Worm (Caenorhabditis elegans) whole organism, young adult: ENCODE data around the gene W10C6.2.
A peak's percentile ranks its signal among the peaks of the same experiment; 100 is the strongest.

Experiments
- B0019.2 ChIP-seq: fragments of 200-800 bp; sonication (Bioruptor generic); conservative IDR thresholded peaks from 2 replicates; pipeline ENCODE4 v1.3.6; 2022; ENCODE audit warnings: missing genetic modification reagents, missing genetic modification characterization, missing compliant biosample characterization
- B0336.3 ChIP-seq: fragments of 200-800 bp; sonication (Bioruptor generic); IDR thresholded peaks from 2 replicates; pipeline ENCODE4 v1.3.6; 2022; ENCODE audit warnings: missing genetic modification characterization, missing compliant biosample characterization
- D2030.7 ChIP-seq: fragments of 200-800 bp; sonication (Bioruptor generic); IDR thresholded peaks from 2 replicates; pipeline ENCODE4 v1.3.6; 2022; ENCODE audit warnings: missing genetic modification reagents, missing genetic modification characterization, missing compliant biosample characterization
- F10E7.11 ChIP-seq: sonication (generic microtip); optimal IDR thresholded peaks from 2 replicates; lab custom pipeline; 2017; ENCODE audit warnings: mild to moderate bottlenecking, missing genetic modification characterization, moderate library complexity, missing compliant biosample characterization
- F49E8.2 ChIP-seq: sonication (generic microtip); optimal IDR thresholded peaks from 3 replicates; lab custom pipeline; 2017; ENCODE audit warnings: missing genetic modification characterization, mild to moderate bottlenecking, missing compliant biosample characterization, antibody characterized with exemption, moderate library complexity; ENCODE audit not compliant: insufficient read depth
- F52B5.7 ChIP-seq: sonication (generic microtip); optimal IDR thresholded peaks from 2 replicates; lab custom pipeline; 2016; ENCODE audit warnings: mild to moderate bottlenecking, missing genetic modification characterization, missing compliant biosample characterization
- F55B11.4 ChIP-seq: sonication (generic microtip); optimal IDR thresholded peaks from 2 replicates; lab custom pipeline; 2016; ENCODE audit warnings: missing compliant biosample characterization, missing genetic modification characterization, borderline replicate concordance; ENCODE audit not compliant: insufficient read depth
- F57C9.4 ChIP-seq: sonication (generic microtip); optimal IDR thresholded peaks from 2 replicates; lab custom pipeline; 2017; ENCODE audit warnings: mild to moderate bottlenecking, missing genetic modification characterization, missing compliant biosample characterization
- K12H6.12 ChIP-seq: fragments of 200-800 bp; sonication (Bioruptor generic); optimal IDR thresholded peaks from 2 replicates; lab custom pipeline; 2018; ENCODE audit warnings: mild to moderate bottlenecking, missing genetic modification characterization, missing compliant biosample characterization
- Y79H2A.3 ChIP-seq: fragments of 200-800 bp; sonication (Bioruptor generic); conservative IDR thresholded peaks from 2 replicates; pipeline ENCODE4 v1.3.6; 2022; ENCODE audit warnings: missing genetic modification reagents, missing genetic modification characterization, missing compliant biosample characterization
- Y95B8A.8 ChIP-seq: fragments of 200-800 bp; sonication (Bioruptor generic); IDR thresholded peaks from 2 replicates; pipeline ENCODE4 v1.3.6; 2022; ENCODE audit warnings: missing genetic modification reagents, missing genetic modification characterization, missing compliant biosample characterization
- akir-1 ChIP-seq: fragments of 200-800 bp; sonication (Bioruptor generic); optimal IDR thresholded peaks from 2 replicates; lab custom pipeline; 2018; ENCODE audit warnings: mild to moderate bottlenecking, missing genetic modification characterization, moderate library complexity, missing compliant biosample characterization
- aptf-2 ChIP-seq: fragments of 200-800 bp; sonication (Bioruptor generic); conservative IDR thresholded peaks from 2 replicates; pipeline ENCODE4 v1.3.6; 2022; ENCODE audit warnings: missing genetic modification reagents, missing genetic modification characterization, missing compliant biosample characterization
- attf-3 ChIP-seq: fragments of 200-800 bp; sonication (Bioruptor generic); conservative IDR thresholded peaks from 2 replicates; pipeline ENCODE4 v1.3.6; 2022; ENCODE audit warnings: missing genetic modification reagents, missing genetic modification characterization, missing compliant biosample characterization
- attf-5 ChIP-seq: fragments of 200-800 bp; sonication (Bioruptor generic); optimal IDR thresholded peaks from 2 replicates; lab custom pipeline; 2018; ENCODE audit warnings: mild to moderate bottlenecking, missing genetic modification characterization, missing compliant biosample characterization
- dox-1 ChIP-seq: fragments of 200-800 bp; sonication (Bioruptor generic); IDR thresholded peaks from 2 replicates; pipeline ENCODE4 v1.3.6; 2022; ENCODE audit warnings: missing genetic modification reagents, missing genetic modification characterization, missing compliant biosample characterization
- egl-18 ChIP-seq: fragments of 200-800 bp; sonication (Bioruptor generic); IDR thresholded peaks from 2 replicates; pipeline ENCODE4 v1.3.6; 2022; ENCODE audit warnings: missing genetic modification reagents, missing genetic modification characterization, missing compliant biosample characterization
- egl-44 ChIP-seq: fragments of 200-800 bp; sonication (Bioruptor generic); IDR thresholded peaks from 2 replicates; pipeline ENCODE4 v1.3.6; 2022; ENCODE audit warnings: missing genetic modification reagents, missing genetic modification characterization, missing compliant biosample characterization
- egrh-3 ChIP-seq: fragments of 200-800 bp; sonication (Bioruptor generic); IDR thresholded peaks from 2 replicates; pipeline ENCODE4 v1.3.6; 2022; ENCODE audit warnings: missing genetic modification reagents, missing genetic modification characterization, missing compliant biosample characterization
- fkh-3 ChIP-seq: sonication (generic microtip); optimal IDR thresholded peaks from 2 replicates; lab custom pipeline; 2016; ENCODE audit warnings: mild to moderate bottlenecking, missing genetic modification characterization, missing compliant biosample characterization
- him-1 ChIP-seq: sonication (generic microtip); optimal IDR thresholded peaks from 2 replicates; lab custom pipeline; 2016; ENCODE audit warnings: missing genotype, missing genetic modification reagents, missing genetic modification characterization, missing compliant biosample characterization
- hlh-12 ChIP-seq: sonication (generic microtip); optimal IDR thresholded peaks from 2 replicates; lab custom pipeline; 2016; ENCODE audit warnings: missing genetic modification characterization, missing compliant biosample characterization
- hmg-1.2 ChIP-seq: fragments of 200-800 bp; sonication (Bioruptor generic); IDR thresholded peaks from 2 replicates; pipeline ENCODE4 v1.3.6; 2022; ENCODE audit warnings: missing genetic modification reagents, missing genetic modification characterization, missing compliant biosample characterization
- hrde-1 ChIP-seq: sonication (generic microtip); optimal IDR thresholded peaks from 2 replicates; lab custom pipeline; 2016; ENCODE audit warnings: missing genetic modification characterization, mild to moderate bottlenecking, missing compliant biosample characterization, moderate library complexity, missing genotype, missing genetic modification reagents, borderline replicate concordance
- lir-1 ChIP-seq: fragments of 200-800 bp; sonication (Bioruptor generic); conservative IDR thresholded peaks from 2 replicates; pipeline ENCODE4 v1.3.6; 2022; ENCODE audit warnings: missing genetic modification reagents, missing genetic modification characterization, missing compliant biosample characterization
- madf-3 ChIP-seq: fragments of 200-800 bp; sonication (Bioruptor generic); IDR thresholded peaks from 2 replicates; pipeline ENCODE4 v1.3.6; 2022; ENCODE audit warnings: missing genetic modification reagents, missing genetic modification characterization, missing compliant biosample characterization
- mcd-1 ChIP-seq: fragments of 200-800 bp; sonication (Bioruptor generic); IDR thresholded peaks from 2 replicates; pipeline ENCODE4 v1.3.6; 2022; ENCODE audit warnings: missing genetic modification reagents, missing genetic modification characterization, missing compliant biosample characterization
- mel-28 ChIP-seq: sonication (generic microtip); optimal IDR thresholded peaks from 2 replicates; lab custom pipeline; 2016; ENCODE audit warnings: borderline replicate concordance, mild to moderate bottlenecking, missing genetic modification characterization, missing compliant biosample characterization
- pbrm-1 ChIP-seq: fragments of 200-800 bp; sonication (Bioruptor generic); IDR thresholded peaks from 2 replicates; pipeline ENCODE4 v1.3.6; 2022; ENCODE audit warnings: missing genetic modification reagents, missing genetic modification characterization, missing compliant biosample characterization
- sptf-2 ChIP-seq: fragments of 200-800 bp; sonication (Bioruptor generic); optimal IDR thresholded peaks from 2 replicates; lab custom pipeline; 2018; ENCODE audit warnings: mild to moderate bottlenecking, missing genetic modification characterization, missing compliant biosample characterization
- unc-130 ChIP-seq: sonication (generic microtip); optimal IDR thresholded peaks from 2 replicates; lab custom pipeline; 2016; ENCODE audit warnings: missing genetic modification reagents, missing genetic modification characterization, missing compliant biosample characterization
- zfh-2 ChIP-seq: fragments of 200-800 bp; sonication (Bioruptor generic); conservative IDR thresholded peaks from 2 replicates; pipeline ENCODE4 v1.3.6; 2022; ENCODE audit warnings: missing genetic modification reagents, missing genetic modification characterization, missing compliant biosample characterization
- zim-3 ChIP-seq: sonication (generic microtip); optimal IDR thresholded peaks from 2 replicates; lab custom pipeline; 2017; ENCODE audit warnings: mild to moderate bottlenecking, missing genetic modification characterization, moderate library complexity, missing compliant biosample characterization

Gene W10C6.2

ce11 chrII:11166414-11166813 is 44.7 kb upstream of the W10C6.2 start:
- no peak for TF ChIP-seq lir-1 (GFP tag; lab: Robert Waterston, UW)
- TF ChIP-seq hlh-12 (tag; lab: Kevin White, UChicago), result no peak
- TF ChIP-seq madf-3, result no peak
- no peak for TF ChIP-seq F10E7.11 (tag; lab: Kevin White, UChicago)
- TF ChIP-seq fkh-3 (tag; lab: Kevin White, UChicago), result no peak
- no peak for TF ChIP-seq attf-3 (GFP tag; lab: Robert Waterston, UW)
- peak; percentile 89 for TF ChIP-seq zfh-2 (GFP tag; lab: Robert Waterston, UW)
- no peak for TF ChIP-seq K12H6.12 (tag; lab: Kevin White, UChicago)
- peak; percentile 40; the same call in 1 of the 2 replicates for TF ChIP-seq egrh-3 (GFP tag; lab: Robert Waterston, UW)
- TF ChIP-seq mcd-1 (GFP tag; lab: Robert Waterston, UW), result peak; percentile 30; the same call in 1 of the 2 replicates

ce11 chrII:11163291-11163690 is 41.6 kb upstream of the W10C6.2 start:
- TF ChIP-seq Y95B8A.8 (no peak), attf-5 (no peak), D2030.7 (no peak), mel-28 (tag; lab: Kevin White, UChicago) (no peak)
- TF ChIP-seq, all 124 proteins: peak for 0

ce11 chrII:11162390-11162789 is 40.7 kb upstream of the W10C6.2 start, which contains the start of gene ptr-13:
Gene ptr-13, minus strand, starts transcription at chrII:11162481.
- TF ChIP-seq hmg-1.2 (GFP tag; lab: Robert Waterston, UW) (no peak), F57C9.4 (tag; lab: Kevin White, UChicago) (no peak), egl-44 (GFP tag; lab: Robert Waterston, UW) (no peak), sptf-2 (GFP tag; lab: Kevin White, UChicago) (no peak), egl-18 (GFP tag; lab: Robert Waterston, UW) (no peak), Y79H2A.3 (GFP tag; lab: Robert Waterston, UW) (no peak), him-1 (no peak), dox-1 (GFP tag; lab: Robert Waterston, UW) (no peak), F55B11.4 (tag; lab: Kevin White, UChicago) (no peak)

DNA sequence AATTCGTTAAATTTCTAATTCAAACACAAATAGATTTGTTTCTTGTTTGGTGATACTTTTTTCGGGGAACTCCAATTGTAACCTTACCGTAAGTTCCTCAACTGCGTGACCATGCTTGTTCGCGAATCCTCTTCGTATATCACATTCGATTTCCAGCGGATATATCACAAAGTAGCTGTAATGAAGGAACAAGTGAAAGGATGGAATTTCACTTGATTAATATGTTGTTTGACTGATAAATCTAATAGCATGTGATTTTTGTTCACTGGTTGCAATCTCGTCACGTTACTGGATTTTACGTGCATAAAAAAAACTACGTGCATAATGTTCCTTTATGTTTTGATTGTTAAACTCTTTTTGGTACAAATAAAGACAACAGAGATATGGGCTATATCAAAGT is 40.0 kb upstream of the W10C6.2 start:
- TF ChIP-seq akir-1 (GFP tag; lab: Kevin White, UChicago), result no peak
- TF ChIP-seq F52B5.7 (tag; lab: Kevin White, UChicago), result no peak
- TF ChIP-seq unc-130, result no peak
- no peak for TF ChIP-seq attf-5
- TF ChIP-seq pbrm-1 (GFP tag; lab: Robert Waterston, UW), result no peak
- TF ChIP-seq B0019.2, result no peak
- no peak for TF ChIP-seq B0336.3 (GFP tag; lab: Robert Waterston, UW)
- TF ChIP-seq Y79H2A.3 (GFP tag; lab: Robert Waterston, UW), result no peak
- TF ChIP-seq aptf-2 (GFP tag; lab: Robert Waterston, UW), result no peak
- no peak for TF ChIP-seq zim-3
- no peak for TF ChIP-seq F10E7.11 (tag; lab: Kevin White, UChicago)
- no peak for TF ChIP-seq F49E8.2 (tag; lab: Kevin White, UChicago)
- TF ChIP-seq hrde-1, result no peak
- TF ChIP-seq, all 124 proteins: peak for 0
